Fruit fly (Drosophila melanogaster): Measurements from ENCODE around the gene CG42821.

Gene CG42821

DNA sequence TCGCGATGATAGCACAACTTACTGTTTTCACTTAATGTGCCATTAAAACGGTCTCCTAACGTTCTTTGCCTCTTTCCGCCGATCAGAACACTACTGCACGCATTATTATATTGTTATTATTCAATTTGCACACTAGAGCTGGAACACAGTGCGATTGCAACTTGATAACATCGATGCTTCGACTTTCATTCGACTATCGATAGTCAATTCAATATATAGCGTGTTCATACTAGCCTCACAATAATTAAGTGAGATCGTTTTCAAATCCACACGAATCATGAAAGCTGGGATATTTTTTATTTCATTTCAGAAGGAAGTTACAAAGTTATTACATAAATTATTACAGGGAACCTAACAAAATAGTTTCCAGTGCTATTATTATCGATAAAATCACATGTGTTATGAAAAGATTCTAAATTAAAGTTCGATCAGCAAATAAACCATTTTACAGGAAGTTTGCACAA is 11.6 kb upstream of the CG42821 start (continued):
- TF ChIP-seq CG33557 (GFP tag; optimal IDR thresholded peaks at IDR 0.05) (no peak), E2f2 (GFP tag; IDR thresholded peaks at IDR 0.05) (peak; percentile 68), lmd (GFP tag; IDR thresholded peaks at IDR 0.05) (peak; percentile 27; the same call in 1 of the 2 replicates), PHDP (tag; optimal IDR thresholded peaks at IDR 0.05) (peak; percentile 68), CG17802 (tag; optimal IDR thresholded peaks at IDR 0.05) (peak; percentile 66), nmo (GFP tag; optimal IDR thresholded peaks at IDR 0.05) (peak; percentile 54), Hsf (GFP tag; optimal IDR thresholded peaks at IDR 0.05) (peak; percentile 82), ind (GFP tag; optimal IDR thresholded peaks at IDR 0.05) (peak; percentile 33), Camta (GFP tag; optimal IDR thresholded peaks at IDR 0.05) (peak; percentile 53), CG10431 (GFP tag; optimal IDR thresholded peaks at IDR 0.05) (no peak), TFAM (GFP tag; optimal IDR thresholded peaks at IDR 0.05) (no peak), ham (GFP tag; IDR thresholded peaks at IDR 0.05) (no peak), Dp (GFP tag; optimal IDR thresholded peaks at IDR 0.05) (peak; percentile 57), Sox100B (GFP tag; optimal IDR thresholded peaks at IDR 0.05) (peak; percentile 17), zen (tag; optimal IDR thresholded peaks at IDR 0.05) (peak; percentile 38), Dip3 (GFP tag; optimal IDR thresholded peaks at IDR 0.05) (peak; percentile 64), CG4820 (GFP tag; optimal IDR thresholded peaks at IDR 0.05) (no peak), CG43689 (GFP tag; IDR thresholded peaks at IDR 0.05) (no peak), CG14667 (GFP tag; IDR thresholded peaks at IDR 0.05) (no peak), insv (GFP tag; optimal IDR thresholded peaks at IDR 0.05) (no peak), zfh1 (GFP tag; IDR thresholded peaks at IDR 0.05) (no peak), Ravus (GFP tag; IDR thresholded peaks at IDR 0.05) (no peak), CG18476 (GFP tag; optimal IDR thresholded peaks at IDR 0.05) (peak; percentile 23), jing (GFP tag; optimal IDR thresholded peaks at IDR 0.05) (no peak), Stat92E (GFP tag; optimal IDR thresholded peaks at IDR 0.05) (no peak), run (tag; optimal IDR thresholded peaks at IDR 0.05) (no peak), Bteb2 (GFP tag; optimal IDR thresholded peaks at IDR 0.05) (peak; percentile 75), Lhr (GFP tag; optimal IDR thresholded peaks at IDR 0.05) (peak; percentile 61)

DNA sequence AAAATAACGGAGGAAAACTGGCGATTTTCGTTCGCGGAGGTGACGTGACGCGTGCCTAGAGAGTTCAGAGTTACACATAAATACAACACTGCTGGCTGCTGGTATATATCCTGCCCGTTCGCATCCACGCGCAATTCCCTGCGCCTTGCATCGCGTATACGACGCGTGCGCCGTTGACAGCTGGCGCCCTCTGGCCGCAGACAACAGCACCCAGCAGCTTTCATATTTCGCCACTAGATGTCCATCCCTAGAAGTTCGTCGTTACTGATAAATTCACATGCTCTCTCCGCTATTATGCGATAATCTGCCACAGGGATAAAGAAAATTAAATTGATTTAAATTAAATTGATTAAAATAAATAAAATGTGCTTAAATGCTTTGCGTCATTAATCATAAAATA is 10.4 kb upstream of the CG42821 start, which contains the start of gene Sur-8:
TSS of gene Sur-8 (minus strand) at position 82 of the 400 bp plus-strand sequence.
- TF ChIP-seq ap (GFP tag; IDR thresholded peaks at IDR 0.05) (peak; percentile 37; the same call in 1 of the 2 replicates), CG13296 (GFP tag; optimal IDR thresholded peaks at IDR 0.05) (no peak), CG17912 (GFP tag; optimal IDR thresholded peaks at IDR 0.05) (peak; percentile 61), danr (GFP tag; IDR thresholded peaks at IDR 0.05) (no peak), CG13624 (GFP tag; optimal IDR thresholded peaks at IDR 0.05) (peak; percentile 53), abd-A (tag; optimal IDR thresholded peaks at IDR 0.05) (no peak), CG5245 (GFP tag; optimal IDR thresholded peaks at IDR 0.05) (peak; percentile 79), CG11695 (GFP tag; IDR thresholded peaks at IDR 0.05) (no peak), CG8478 (optimal IDR thresholded peaks at IDR 0.05) (no peak), CG4730 (GFP tag; IDR thresholded peaks at IDR 0.05) (peak; percentile 71), Doc3 (GFP tag; IDR thresholded peaks at IDR 0.05; ENCODE audit: partially characterized antibody) (no peak), Gug (GFP tag; IDR thresholded peaks at IDR 0.05) (peak; percentile 62; the same call in 2 of the 4 replicates), bowl (GFP tag; IDR thresholded peaks at IDR 0.05) (0 out of 2 replicates have a peak, but pooled peaks have one; percentile 5), Lpt (GFP tag; optimal IDR thresholded peaks at IDR 0.05) (no peak), CG15601 (tag; optimal IDR thresholded peaks at IDR 0.05) (no peak), CG10274 (GFP tag; optimal IDR thresholded peaks at IDR 0.05) (peak; percentile 45), lmd (GFP tag; IDR thresholded peaks at IDR 0.05) (peak; percentile 76), Hey (tag; optimal IDR thresholded peaks at IDR 0.05) (no peak), CG7839 (tag; optimal IDR thresholded peaks at IDR 0.05) (peak; percentile 69), D19B (GFP tag; optimal IDR thresholded peaks at IDR 0.05) (no peak), CG10267 (tag; optimal IDR thresholded peaks at IDR 0.05) (peak; percentile 24), peb (GFP tag; IDR thresholded peaks at IDR 0.05) (no peak), CG9876 (GFP tag; optimal IDR thresholded peaks at IDR 0.05) (peak; percentile 60), CG14014 (GFP tag; IDR thresholded peaks at IDR 0.05) (peak; percentile 71; the same call in 1 of the 2 replicates), CG9817 (tag; optimal IDR thresholded peaks at IDR 0.05) (peak; percentile 58)

Data from whole organism, embryonic.